Fruit fly (Drosophila melanogaster) whole organism, wandering third instar larva: ENCODE data around the gene Nedd4.

ENCODE experiments used
- Abd-B ChIP-seq: fragments of >200 bp; optimal IDR thresholded peaks from 2 replicates; lab custom pipeline; 2017; ENCODE audit warnings: missing biosample characterization, missing genetic modification characterization
- CG32264 ChIP-seq: fragments of 200-800 bp; sonication (Bioruptor generic); optimal IDR thresholded peaks from 2 replicates; lab custom pipeline; 2016; ENCODE audit warnings: missing biosample characterization, missing genetic modification characterization
- CG9705 ChIP-seq: fragments of 200-800 bp; sonication (Bioruptor generic); optimal IDR thresholded peaks from 2 replicates; lab custom pipeline; 2018; ENCODE audit warnings: missing biosample characterization, mild to moderate bottlenecking, missing genetic modification characterization
- CrebA ChIP-seq: fragments of 200-800 bp; sonication (Bioruptor generic); optimal IDR thresholded peaks from 2 replicates; lab custom pipeline; 2016; ENCODE audit warnings: missing biosample characterization, mild to moderate bottlenecking, missing genetic modification characterization, borderline replicate concordance
- Dfd ChIP-seq: fragments of >200 bp; optimal IDR thresholded peaks from 2 replicates; lab custom pipeline; 2017; ENCODE audit warnings: missing biosample characterization, missing genetic modification characterization
- Dif ChIP-seq: fragments of 200-275, 200-300 bp; sonication (Bioruptor generic); optimal IDR thresholded peaks from 2 replicates; lab custom pipeline; 2018; ENCODE audit warnings: missing biosample characterization, missing genetic modification characterization; ENCODE audit not compliant: partially characterized antibody
- GATAd ChIP-seq: sonication (Bioruptor generic); optimal IDR thresholded peaks from 2 replicates; lab custom pipeline; 2016; ENCODE audit warnings: missing biosample characterization, missing genetic modification characterization
- HLH106 ChIP-seq: fragments of 200-800 bp; optimal IDR thresholded peaks from 3 replicates; lab custom pipeline; 2019; ENCODE audit warnings: missing biosample characterization, mild to moderate bottlenecking, missing genetic modification characterization, moderate library complexity
- Hnf4 ChIP-seq: fragments of 200-800 bp; sonication (Bioruptor generic); optimal IDR thresholded peaks from 2 replicates; lab custom pipeline; 2016; ENCODE audit warnings: missing biosample characterization, mild to moderate bottlenecking, missing genetic modification characterization
- Hr78 ChIP-seq: fragments of >200 bp; optimal IDR thresholded peaks from 2 replicates; lab custom pipeline; 2017; ENCODE audit warnings: missing biosample characterization, missing genetic modification characterization
- Hr83 ChIP-seq: fragments of 200-300 bp; sonication (Bioruptor generic); optimal IDR thresholded peaks from 2 replicates; lab custom pipeline; 2016; ENCODE audit warnings: missing biosample characterization, mild to moderate bottlenecking, missing genetic modification characterization, moderate library complexity; ENCODE audit not compliant: poor library complexity, severe bottlenecking
- Jra ChIP-seq: sonication (Bioruptor generic); optimal IDR thresholded peaks from 2 replicates; lab custom pipeline; 2016; ENCODE audit warnings: missing biosample characterization, missing genetic modification characterization
- Mio ChIP-seq: sonication (Bioruptor generic); optimal IDR thresholded peaks from 2 replicates; lab custom pipeline; 2016; ENCODE audit warnings: missing biosample characterization, missing genetic modification characterization
- Myc ChIP-seq: fragments of >200 bp; optimal IDR thresholded peaks from 2 replicates; lab custom pipeline; 2017
- N ChIP-seq: fragments of >200 bp; optimal IDR thresholded peaks from 2 replicates; lab custom pipeline; 2018; ENCODE audit warnings: missing biosample characterization, missing external identifiers, missing genetic modification characterization
- OdsH ChIP-seq: fragments of 200-800 bp; sonication (Bioruptor generic); optimal IDR thresholded peaks from 2 replicates; lab custom pipeline; 2016; ENCODE audit warnings: missing biosample characterization, mild to moderate bottlenecking, missing genetic modification characterization
- Rel ChIP-seq, 2 experiments: fragments of 200-800 bp; sonication (Bioruptor generic) in 1 of 2; optimal IDR thresholded peaks; 2 replicates in 1 of 2; 3 replicates in 1 of 2; lab custom pipeline; 2016 to 2019; ENCODE audit warnings: mild to moderate bottlenecking in 2 of 2, missing biosample characterization in 2 of 2, missing genetic modification characterization in 2 of 2, moderate library complexity in 1 of 2
- Sp1 ChIP-seq: fragments of 200-800 bp; sonication (Bioruptor generic); optimal IDR thresholded peaks from 3 replicates; lab custom pipeline; 2019; ENCODE audit warnings: missing biosample characterization, mild to moderate bottlenecking, missing genetic modification characterization, moderate library complexity
- Vsx2 ChIP-seq: fragments of 200-300, 225-300 bp; sonication (Bioruptor generic); optimal IDR thresholded peaks from 2 replicates; lab custom pipeline; 2018; ENCODE audit warnings: missing biosample characterization, missing genetic modification characterization; ENCODE audit not compliant: partially characterized antibody
- br ChIP-seq: fragments of 200-800 bp; sonication (Bioruptor generic); optimal IDR thresholded peaks from 2 replicates; lab custom pipeline; 2016; ENCODE audit warnings: missing biosample characterization, missing genetic modification characterization
- brk ChIP-seq: fragments of 200-800 bp; sonication (Bioruptor generic); optimal IDR thresholded peaks from 2 replicates; lab custom pipeline; 2016; ENCODE audit warnings: missing biosample characterization, mild to moderate bottlenecking, missing genetic modification characterization
- dl ChIP-seq, 2 experiments: fragments of 175-275, 200-275 bp in 1 of 2; fragments of 200-275 bp in 1 of 2; sonication (Bioruptor generic); optimal IDR thresholded peaks; lab custom pipeline; 2018; ENCODE audit warnings: mild to moderate bottlenecking in 2 of 2, missing biosample characterization in 2 of 2, missing genetic modification characterization in 2 of 2, moderate library complexity in 2 of 2; ENCODE audit not compliant: partially characterized antibody in 2 of 2, insufficient read depth in 1 of 2
- dmrt93B ChIP-seq: fragments of 200-800 bp; sonication (Bioruptor generic); optimal IDR thresholded peaks from 2 replicates; lab custom pipeline; 2018; ENCODE audit warnings: missing biosample characterization, mild to moderate bottlenecking, missing genetic modification characterization
- dsf ChIP-seq: sonication (Bioruptor generic); optimal IDR thresholded peaks from 2 replicates; lab custom pipeline; 2016; ENCODE audit warnings: missing biosample characterization, missing genetic modification characterization, borderline replicate concordance
- ey ChIP-seq: fragments of 200-800 bp; sonication (Bioruptor generic); optimal IDR thresholded peaks from 2 replicates; lab custom pipeline; 2016; ENCODE audit warnings: missing biosample characterization, missing genetic modification characterization
- foxo ChIP-seq, 2 experiments: fragments of 200-800 bp; sonication (Bioruptor generic); optimal IDR thresholded peaks; 2 replicates in 1 of 2; 3 replicates in 1 of 2; lab custom pipeline; 2016 to 2017; ENCODE audit warnings: missing biosample characterization in 2 of 2, missing genetic modification characterization in 2 of 2
- fru ChIP-seq: fragments of 200-800 bp; sonication (Bioruptor generic); optimal IDR thresholded peaks from 3 replicates; lab custom pipeline; 2016; ENCODE audit warnings: missing biosample characterization, mild to moderate bottlenecking, missing genetic modification characterization
- h ChIP-seq: fragments of 200-800 bp; sonication (Bioruptor generic); optimal IDR thresholded peaks from 3 replicates; lab custom pipeline; 2016; ENCODE audit warnings: missing biosample characterization, mild to moderate bottlenecking, missing genetic modification characterization
- jim ChIP-seq: fragments of 175-275, 200-325 bp; sonication (Bioruptor generic); optimal IDR thresholded peaks from 2 replicates; lab custom pipeline; 2016; ENCODE audit warnings: missing biosample characterization, mild to moderate bottlenecking, missing genetic modification characterization
- lola ChIP-seq: fragments of >200 bp; optimal IDR thresholded peaks from 2 replicates; lab custom pipeline; 2017; ENCODE audit warnings: missing biosample characterization, missing genetic modification characterization
- pan ChIP-seq: fragments of >200 bp; optimal IDR thresholded peaks from 2 replicates; lab custom pipeline; 2017
- psq ChIP-seq: fragments of 200-800 bp; sonication (Bioruptor generic); optimal IDR thresholded peaks from 3 replicates; lab custom pipeline; 2017; ENCODE audit warnings: missing biosample characterization, mild to moderate bottlenecking, missing genetic modification characterization, moderate library complexity
- rgr ChIP-seq: fragments of 200-800 bp; sonication (Bioruptor generic); optimal IDR thresholded peaks from 3 replicates; lab custom pipeline; 2016; ENCODE audit warnings: missing biosample characterization, mild to moderate bottlenecking, missing genetic modification characterization
- sage ChIP-seq: fragments of 200-800 bp; sonication (Bioruptor generic); optimal IDR thresholded peaks from 2 replicates; lab custom pipeline; 2016; ENCODE audit warnings: missing biosample characterization, mild to moderate bottlenecking, missing genetic modification characterization
- sv ChIP-seq: fragments of 200-800 bp; sonication (Bioruptor generic); optimal IDR thresholded peaks from 3 replicates; lab custom pipeline; 2016; ENCODE audit warnings: missing biosample characterization, missing genetic modification characterization
- tai ChIP-seq: sonication (Bioruptor generic); optimal IDR thresholded peaks from 2 replicates; lab custom pipeline; 2016; ENCODE audit warnings: missing biosample characterization, missing genetic modification characterization
- usp ChIP-seq: fragments of >200 bp; optimal IDR thresholded peaks from 2 replicates; lab custom pipeline; 2017; ENCODE audit warnings: missing biosample characterization, missing genetic modification characterization
- woc ChIP-seq: sonication (Bioruptor generic); optimal IDR thresholded peaks from 2 replicates; lab custom pipeline; 2016; ENCODE audit warnings: missing biosample characterization, mild to moderate bottlenecking, missing genetic modification characterization

Nedd4 gene

DNA sequence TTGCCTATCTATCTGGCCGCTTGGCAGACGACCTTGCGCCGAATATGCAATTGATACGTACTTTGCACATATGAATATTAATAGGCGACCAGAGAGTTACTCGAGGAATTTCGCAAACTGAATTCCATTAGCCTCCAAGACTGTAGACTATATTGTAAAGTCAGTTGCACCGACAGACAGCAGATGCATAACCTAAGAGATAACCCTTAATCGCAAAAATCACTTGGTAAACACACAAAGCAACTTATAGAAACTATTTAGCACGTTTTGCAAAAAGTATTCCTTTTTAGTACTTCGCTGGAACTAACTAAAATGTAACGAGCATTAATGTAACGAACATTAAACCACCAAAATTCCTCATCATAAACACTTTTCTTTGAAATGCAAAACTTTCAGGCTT, 43.8 kb upstream of the Nedd4 start, which contains the start of gene CG6333:
CG6333 (minus strand) TSS at position 101 of the 400 bp plus-strand sequence.
- TF ChIP-seq rgr (no peak), Hr83 (no peak), sage (GFP tag; lab: Kevin White, UChicago) (no peak), Hnf4 (GFP tag; lab: Kevin White, UChicago) (no peak), woc (no peak), pan (no peak)

DNA sequence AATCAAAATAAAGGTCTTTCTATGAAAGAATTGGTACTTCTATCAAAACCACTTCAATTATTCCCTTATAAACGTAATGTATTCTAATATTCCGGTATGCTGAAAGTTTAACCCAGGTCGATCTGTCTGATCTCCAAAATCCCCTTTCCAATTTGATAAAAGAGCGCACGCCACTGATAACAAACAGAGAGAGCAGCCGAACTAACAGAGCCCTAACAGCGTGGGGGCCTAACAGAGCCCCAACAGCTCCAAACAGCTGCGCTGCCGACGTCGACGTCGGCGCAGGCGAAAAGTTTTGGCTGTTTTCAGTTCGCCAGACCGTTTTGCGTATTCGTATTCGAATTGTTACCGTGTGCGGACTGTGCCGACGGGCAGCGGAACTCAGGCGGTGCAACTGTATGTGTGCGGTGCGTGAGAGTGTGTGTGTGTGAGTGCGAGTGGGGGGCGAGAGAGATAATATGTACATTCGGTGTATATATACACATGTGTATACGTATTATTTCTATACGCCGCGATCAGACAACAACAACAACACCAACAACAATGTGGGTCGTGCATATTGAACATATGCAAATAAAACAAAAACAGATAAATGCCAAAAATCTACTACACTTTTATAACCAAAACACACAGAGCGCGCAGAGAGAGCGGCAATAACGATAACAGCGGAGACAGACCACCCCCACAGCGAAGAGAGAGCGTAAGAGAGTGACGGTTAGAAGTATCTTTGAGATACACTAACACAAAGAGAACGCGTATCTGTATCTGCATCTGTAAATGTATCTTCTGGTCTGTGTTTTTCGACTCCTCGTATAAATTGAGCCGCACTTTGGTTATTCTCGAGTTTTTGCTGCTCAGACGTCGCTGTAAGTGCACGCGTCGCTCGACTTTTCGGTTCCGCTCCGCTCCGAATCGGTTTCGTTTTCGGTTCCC, 42.8 kb upstream of the Nedd4 start, which contains the start of gene Oatp74D:
Oatp74D (plus strand) TSS at position 325 of the 933 bp plus-strand sequence.
- TF ChIP-seq Dfd (no peak), jim (GFP tag; lab: Kevin White, UChicago) (no peak), ey (GFP tag; lab: Kevin White, UChicago) (peak; percentile 63), Mio (GFP tag; lab: Kevin White, UChicago) (no peak), Sp1 (GFP tag; lab: Kevin White, UChicago) (peak; percentile 38), CrebA (GFP tag; lab: Kevin White, UChicago) (peak; percentile 75), Abd-B (GFP tag; lab: Kevin White, UChicago) (peak; percentile 52), dl (GFP tag; optimal IDR thresholded peaks at IDR 0.05; lab: Kevin White, UChicago; ENCODE audit: insufficient read depth in 1 of 2, partially characterized antibody in 2 of 2) (peak; percentile 59 to 74), tai (GFP tag; lab: Kevin White, UChicago) (peak; percentile 57), foxo (GFP tag; optimal IDR thresholded peaks at IDR 0.05; lab: Kevin White, UChicago) (peak; percentile 3 to 72), Hnf4 (GFP tag; lab: Kevin White, UChicago) (peak; percentile 51), h (GFP tag; lab: Kevin White, UChicago) (peak; percentile 71), dmrt93B (GFP tag; lab: Kevin White, UChicago) (no peak), Vsx2 (GFP tag; lab: Kevin White, UChicago) (peak; percentile 53), Dif (GFP tag; lab: Kevin White, UChicago) (peak; percentile 73), lola (no peak), CG32264 (GFP tag; lab: Kevin White, UChicago) (peak; percentile 57), woc (peak; percentile 34), sv (GFP tag; lab: Kevin White, UChicago) (no peak), GATAd (GFP tag; lab: Kevin White, UChicago) (no peak), N (GFP tag; lab: Kevin White, UChicago) (peak; percentile 89), rgr (peak; percentile 71), Jra (GFP tag; lab: Kevin White, UChicago) (peak; percentile 13), sage (GFP tag; lab: Kevin White, UChicago) (peak; percentile 53), dsf (GFP tag; lab: Kevin White, UChicago) (no peak), pan (no peak), CG9705 (GFP tag; lab: Kevin White, UChicago) (no peak), psq (peak; percentile 46), HLH106 (tag; lab: Kevin White, UChicago) (peak; percentile 18), Myc (lab: Kevin White, UChicago) (no peak), Hr83 (peak; percentile 41), Hr78 (GFP tag; lab: Kevin White, UChicago) (no peak), brk (GFP tag; lab: Kevin White, UChicago) (peak; percentile 41), fru (peak; percentile 60), OdsH (GFP tag; lab: Kevin White, UChicago) (peak; percentile 60), usp (GFP tag; lab: Kevin White, UChicago) (no peak), br (GFP tag; lab: Kevin White, UChicago) (peak; percentile 50), Rel (GFP tag; optimal IDR thresholded peaks at IDR 0.05; lab: Kevin White, UChicago) (peak; percentile 52), Rel (tag; optimal IDR thresholded peaks at IDR 0.05; lab: Kevin White, UChicago) (peak; percentile 73)
